Worm (Caenorhabditis elegans): ENCODE results near the gene suf-1.

ce11 chrII:8562002-8562401 is 41.6 kb upstream of the suf-1 start, which contains the start of gene F54C9.14:
- TF ChIP-seq scrt-1 (GFP tag; IDR thresholded peaks at IDR 0.05): no peak
- no peak for TF ChIP-seq ama-1 (optimal IDR thresholded peaks at IDR 0.05)
- no peak for TF ChIP-seq aly-1 (tag; optimal IDR thresholded peaks at IDR 0.05)
- no peak for TF ChIP-seq tbx-11 (GFP tag; IDR thresholded peaks at IDR 0.05)
- no peak for TF ChIP-seq tbx-37 (GFP tag; conservative IDR thresholded peaks at IDR 0.05)
- no peak for TF ChIP-seq ceh-36 (tag; optimal IDR thresholded peaks at IDR 0.05)
